Worm (Caenorhabditis elegans) whole organism, young adult: Measurements from ENCODE around the gene cest-13.

ENCODE experiments used
- B0035.1 ChIP-seq: sonication (generic microtip); optimal IDR thresholded peaks from 2 replicates; lab custom pipeline; 2016; ENCODE audit warnings: missing genetic modification characterization, mild to moderate bottlenecking, missing compliant biosample characterization, missing genotype, missing genetic modification reagents
- B0261.1 ChIP-seq: sonication (generic microtip); optimal IDR thresholded peaks from 2 replicates; lab custom pipeline; 2016; ENCODE audit warnings: mild to moderate bottlenecking, missing genetic modification characterization, moderate library complexity, missing compliant biosample characterization
- C06A6.2 ChIP-seq: fragments of 200-800 bp; sonication (Bioruptor generic); conservative IDR thresholded peaks from 2 replicates; pipeline ENCODE4 v1.3.6; 2022; ENCODE audit warnings: missing genetic modification characterization, missing compliant biosample characterization
- C17E4.6 ChIP-seq: fragments of 200-800 bp; sonication (Bioruptor generic); IDR thresholded peaks from 2 replicates; pipeline ENCODE4 v1.3.6; 2022; ENCODE audit warnings: missing genetic modification reagents, missing genetic modification characterization, missing compliant biosample characterization
- F37B4.10 ChIP-seq: fragments of 200-800 bp; sonication (Bioruptor generic); IDR thresholded peaks from 2 replicates; pipeline ENCODE4 v1.3.6; 2022; ENCODE audit warnings: missing genetic modification characterization, missing compliant biosample characterization
- F55B11.4 ChIP-seq: sonication (generic microtip); optimal IDR thresholded peaks from 2 replicates; lab custom pipeline; 2016; ENCODE audit warnings: missing compliant biosample characterization, missing genetic modification characterization, borderline replicate concordance; ENCODE audit not compliant: insufficient read depth
- K12H6.12 ChIP-seq: fragments of 200-800 bp; sonication (Bioruptor generic); optimal IDR thresholded peaks from 2 replicates; lab custom pipeline; 2018; ENCODE audit warnings: mild to moderate bottlenecking, missing genetic modification characterization, missing compliant biosample characterization
- Y53G8AR.9 ChIP-seq: fragments of 200-800 bp; sonication (Bioruptor generic); conservative IDR thresholded peaks from 2 replicates; pipeline ENCODE4 v1.3.6; 2022; ENCODE audit warnings: missing genetic modification reagents, missing genetic modification characterization, missing compliant biosample characterization
- athp-1 ChIP-seq: sonication (generic microtip); optimal IDR thresholded peaks from 2 replicates; lab custom pipeline; 2017; ENCODE audit warnings: mild to moderate bottlenecking, missing genetic modification characterization, missing compliant biosample characterization
- attf-3 ChIP-seq: fragments of 200-800 bp; sonication (Bioruptor generic); conservative IDR thresholded peaks from 2 replicates; pipeline ENCODE4 v1.3.6; 2022; ENCODE audit warnings: missing genetic modification reagents, missing genetic modification characterization, missing compliant biosample characterization
- attf-5 ChIP-seq: fragments of 200-800 bp; sonication (Bioruptor generic); optimal IDR thresholded peaks from 2 replicates; lab custom pipeline; 2018; ENCODE audit warnings: mild to moderate bottlenecking, missing genetic modification characterization, missing compliant biosample characterization
- bed-2 ChIP-seq: fragments of 200-800 bp; sonication (Bioruptor generic); IDR thresholded peaks from 2 replicates; pipeline ENCODE4 v1.3.6; 2022; ENCODE audit warnings: missing genetic modification reagents, missing genetic modification characterization, missing compliant biosample characterization
- ccch-3 ChIP-seq: fragments of 200-800 bp; sonication (Bioruptor generic); optimal IDR thresholded peaks from 2 replicates; lab custom pipeline; 2018; ENCODE audit warnings: mild to moderate bottlenecking, missing genetic modification characterization, missing compliant biosample characterization
- ceh-100 ChIP-seq: fragments of 200-800 bp; sonication (Bioruptor generic); IDR thresholded peaks from 2 replicates; pipeline ENCODE4 v1.3.6; 2022; ENCODE audit warnings: missing genetic modification reagents, missing genetic modification characterization, missing compliant biosample characterization
- ceh-79 ChIP-seq: sonication (generic microtip); optimal IDR thresholded peaks from 2 replicates; lab custom pipeline; 2017; ENCODE audit warnings: mild to moderate bottlenecking, missing genetic modification characterization, missing compliant biosample characterization
- ceh-91 ChIP-seq: fragments of 200-800 bp; sonication (Bioruptor generic); IDR thresholded peaks from 2 replicates; pipeline ENCODE4 v1.3.6; 2022; ENCODE audit warnings: missing genetic modification reagents, missing genetic modification characterization, missing compliant biosample characterization
- dox-1 ChIP-seq: fragments of 200-800 bp; sonication (Bioruptor generic); IDR thresholded peaks from 2 replicates; pipeline ENCODE4 v1.3.6; 2022; ENCODE audit warnings: missing genetic modification reagents, missing genetic modification characterization, missing compliant biosample characterization
- efl-1 ChIP-seq: fragments of 150-350 bp; optimal IDR thresholded peaks from 2 replicates; lab custom pipeline; 2014; ENCODE audit warnings: missing biosample characterization, missing genetic modification reagents, missing genetic modification characterization
- egl-44 ChIP-seq: fragments of 200-800 bp; sonication (Bioruptor generic); IDR thresholded peaks from 2 replicates; pipeline ENCODE4 v1.3.6; 2022; ENCODE audit warnings: missing genetic modification reagents, missing genetic modification characterization, missing compliant biosample characterization
- gei-17 ChIP-seq: fragments of 200-800 bp; sonication (Bioruptor generic); optimal IDR thresholded peaks from 2 replicates; lab custom pipeline; 2018; ENCODE audit warnings: mild to moderate bottlenecking, missing genetic modification characterization, missing compliant biosample characterization
- hlh-12 ChIP-seq: sonication (generic microtip); optimal IDR thresholded peaks from 2 replicates; lab custom pipeline; 2016; ENCODE audit warnings: missing genetic modification characterization, missing compliant biosample characterization
- hmg-20 ChIP-seq: fragments of 200-800 bp; sonication (Bioruptor generic); IDR thresholded peaks from 2 replicates; pipeline ENCODE4 v1.3.6; 2022; ENCODE audit warnings: missing genetic modification reagents, missing genetic modification characterization, missing compliant biosample characterization
- let-607 ChIP-seq, 2 experiments: fragments of 200-800 bp in 1 of 2; sonication (Bioruptor generic) in 1 of 2; sonication (generic microtip) in 1 of 2; optimal IDR thresholded peaks; 2 replicates each; lab custom pipeline; 2016 to 2018; ENCODE audit warnings: mild to moderate bottlenecking in 2 of 2, missing compliant biosample characterization in 2 of 2, missing genetic modification characterization in 2 of 2, moderate library complexity in 2 of 2, missing genotype in 1 of 2
- lin-54 ChIP-seq: fragments of 200-800 bp; sonication (Bioruptor generic); optimal IDR thresholded peaks from 2 replicates; lab custom pipeline; 2018; ENCODE audit warnings: mild to moderate bottlenecking, missing genetic modification characterization, missing compliant biosample characterization
- lsl-1 ChIP-seq: fragments of 200-800 bp; sonication (Bioruptor generic); optimal IDR thresholded peaks from 2 replicates; lab custom pipeline; 2018; ENCODE audit warnings: mild to moderate bottlenecking, missing genetic modification characterization, moderate library complexity, missing compliant biosample characterization
- lsy-27 ChIP-seq: sonication (generic microtip); optimal IDR thresholded peaks from 2 replicates; lab custom pipeline; 2017; ENCODE audit warnings: missing genetic modification characterization, mild to moderate bottlenecking, missing compliant biosample characterization, antibody characterized with exemption, missing genotype, borderline replicate concordance; ENCODE audit not compliant: insufficient read depth
- madf-8 ChIP-seq: fragments of 200-800 bp; sonication (Bioruptor generic); conservative IDR thresholded peaks from 2 replicates; pipeline ENCODE4 v1.3.6; 2022; ENCODE audit warnings: missing genetic modification reagents, missing genetic modification characterization, missing compliant biosample characterization
- mxl-1 ChIP-seq: sonication (generic microtip); optimal IDR thresholded peaks from 2 replicates; lab custom pipeline; 2016; ENCODE audit warnings: missing genetic modification characterization, missing compliant biosample characterization
- nfya-1 ChIP-seq: sonication (generic microtip); optimal IDR thresholded peaks from 2 replicates; lab custom pipeline; 2017; ENCODE audit warnings: antibody characterized with exemption, missing compliant biosample characterization, missing genetic modification characterization, borderline replicate concordance; ENCODE audit not compliant: insufficient read depth
- nfya-2 ChIP-seq: fragments of 200-800 bp; sonication (Bioruptor generic); IDR thresholded peaks from 2 replicates; pipeline ENCODE4 v1.3.6; 2022; ENCODE audit warnings: missing genetic modification reagents, missing genetic modification characterization, missing compliant biosample characterization
- nhr-120 ChIP-seq: fragments of 200-800 bp; sonication (Bioruptor generic); IDR thresholded peaks from 2 replicates; pipeline ENCODE4 v1.3.6; 2022; ENCODE audit warnings: missing genetic modification characterization, missing compliant biosample characterization
- nhr-90 ChIP-seq: sonication (generic microtip); optimal IDR thresholded peaks from 2 replicates; lab custom pipeline; 2016; ENCODE audit warnings: missing genotype, mild to moderate bottlenecking, missing genetic modification characterization, missing compliant biosample characterization
- pha-4 ChIP-seq: fragments of 150-350 bp; sonication (generic microtip); optimal IDR thresholded peaks from 2 replicates; lab custom pipeline; 2014; ENCODE audit warnings: missing biosample characterization, missing genetic modification reagents, missing genetic modification characterization
- rcor-1 ChIP-seq: fragments of 200-800 bp; sonication (Bioruptor generic); IDR thresholded peaks from 2 replicates; pipeline ENCODE4 v1.3.6; 2022; ENCODE audit warnings: missing genetic modification reagents, missing genetic modification characterization, missing compliant biosample characterization
- repo-1 ChIP-seq: sonication (generic microtip); optimal IDR thresholded peaks from 2 replicates; lab custom pipeline; 2017; ENCODE audit warnings: mild to moderate bottlenecking, missing genetic modification characterization, missing compliant biosample characterization
- rpc-1 ChIP-seq, 2 experiments: fragments of 150-350 bp in 1 of 2; sonication (generic microtip) in 1 of 2; optimal IDR thresholded peaks; 2 replicates each; lab custom pipeline; 2014 to 2018; ENCODE audit warnings: missing biosample characterization in 1 of 2, missing genetic modification characterization in 1 of 2, missing genetic modification reagents in 1 of 2, missing genotype in 1 of 2
- sdz-38 ChIP-seq: sonication (generic microtip); optimal IDR thresholded peaks from 2 replicates; lab custom pipeline; 2016; ENCODE audit warnings: missing genotype, missing genetic modification characterization, missing compliant biosample characterization
- sea-2 ChIP-seq: fragments of 200-800 bp; sonication (Bioruptor generic); IDR thresholded peaks from 2 replicates; pipeline ENCODE4 v1.3.6; 2022; ENCODE audit warnings: missing genetic modification characterization, missing compliant biosample characterization
- snpc-4 ChIP-seq, 5 experiments: fragments of 150-350 bp in 1 of 5; sonication (generic microtip) in 4 of 5; optimal IDR thresholded peaks; 2 replicates each; lab custom pipeline; 2014 to 2018; ENCODE audit warnings: missing genetic modification characterization in 5 of 5, missing biosample characterization in 3 of 5, antibody characterized with exemption in 2 of 5, mild to moderate bottlenecking in 2 of 5, missing compliant biosample characterization in 2 of 5, missing genotype in 2 of 5, moderate library complexity in 2 of 5, missing genetic modification reagents in 1 of 5
- tbp1 ChIP-seq: fragments of 200-800 bp; sonication (Bioruptor generic); optimal IDR thresholded peaks from 2 replicates; lab custom pipeline; 2018; ENCODE audit warnings: mild to moderate bottlenecking, missing genetic modification characterization, missing compliant biosample characterization
- tlf-1 ChIP-seq: fragments of 200-800 bp; sonication (Bioruptor generic); optimal IDR thresholded peaks from 2 replicates; lab custom pipeline; 2018; ENCODE audit warnings: mild to moderate bottlenecking, missing genetic modification characterization, missing compliant biosample characterization
- unc-62 ChIP-seq: fragments of 150-350 bp; optimal IDR thresholded peaks from 2 replicates; lab custom pipeline; 2014; ENCODE audit warnings: missing biosample characterization, missing genetic modification reagents, missing genetic modification characterization
- ztf-22 ChIP-seq: fragments of 200-800 bp; sonication (Bioruptor generic); optimal IDR thresholded peaks from 2 replicates; lab custom pipeline; 2018; ENCODE audit warnings: mild to moderate bottlenecking, missing genetic modification characterization, moderate library complexity, missing compliant biosample characterization
- ztf-28 ChIP-seq: fragments of 200-800 bp; sonication (Bioruptor generic); IDR thresholded peaks from 2 replicates; pipeline ENCODE4 v1.3.6; 2022; ENCODE audit warnings: missing genetic modification reagents, missing genetic modification characterization, missing compliant biosample characterization
- ztf-6 ChIP-seq: fragments of 200-800 bp; sonication (Bioruptor generic); IDR thresholded peaks from 2 replicates; pipeline ENCODE4 v1.3.6; 2022; ENCODE audit warnings: missing genetic modification reagents, missing genetic modification characterization, missing compliant biosample characterization

The cest-13 gene

ce11 chrX:13781445-13782073 is 21.5 kb downstream of the cest-13 start (continued):
- TF ChIP-seq Y53G8AR.9 (no peak), unc-62 (no peak), bed-2 (GFP tag; lab: Robert Waterston, UW) (no peak), attf-5 (GFP tag; lab: Kevin White, UChicago) (no peak), sdz-38 (tag; lab: Kevin White, UChicago) (no peak), ztf-6 (GFP tag; lab: Robert Waterston, UW) (no peak), F55B11.4 (tag; lab: Kevin White, UChicago) (no peak), tbp1 (GFP tag; lab: Kevin White, UChicago) (peak; percentile 91), B0035.1 (tag; lab: Kevin White, UChicago) (no peak), lin-54 (GFP tag; lab: Kevin White, UChicago) (peak; percentile 34), nhr-120 (0 out of 2 replicates have a peak, but pooled peaks have one; percentile 64), C06A6.2 (GFP tag; lab: Robert Waterston, UW) (0 out of 2 replicates have a peak, but pooled peaks have one; percentile 37), gei-17 (no peak), let-607 (tag; optimal IDR thresholded peaks at IDR 0.05; lab: Kevin White, UChicago) (peak; percentile 51 to 53), rcor-1 (GFP tag; lab: Robert Waterston, UW) (peak; percentile 48; the same call in 1 of the 2 replicates), ceh-100 (GFP tag; lab: Robert Waterston, UW) (peak; percentile 60; the same call in 1 of the 2 replicates), efl-1 (GFP tag; lab: Kevin White, UChicago) (no peak)

ce11 chrX:13782074-13782462 is 22.0 kb downstream of the cest-13 start:
- TF ChIP-seq hlh-12 (tag; lab: Kevin White, UChicago) (no peak), hmg-20 (GFP tag; lab: Robert Waterston, UW) (no peak), dox-1 (GFP tag; lab: Robert Waterston, UW) (peak; percentile 68; the same call in 1 of the 2 replicates), rpc-1 (optimal IDR thresholded peaks at IDR 0.05; lab: Kevin White, UChicago) (peak; percentile 74), rpc-1 (tag; optimal IDR thresholded peaks at IDR 0.05; lab: Kevin White, UChicago) (peak; percentile 75), tlf-1 (no peak), egl-44 (GFP tag; lab: Robert Waterston, UW) (no peak), nfya-2 (GFP tag; lab: Robert Waterston, UW) (no peak), sea-2 (GFP tag; lab: Robert Waterston, UW) (no peak), sdz-38 (tag; lab: Kevin White, UChicago) (no peak), ceh-91 (GFP tag; lab: Robert Waterston, UW) (no peak), lsy-27 (tag; lab: Kevin White, UChicago) (no peak), ztf-22 (GFP tag; lab: Kevin White, UChicago) (no peak), ceh-100 (GFP tag; lab: Robert Waterston, UW) (no peak; the same call in 1 of the 2 replicates), athp-1 (peak; percentile 9), nhr-90 (tag; lab: Kevin White, UChicago) (peak; percentile 21), pha-4 (tag; lab: Kevin White, UChicago) (no peak), lsl-1 (no peak), repo-1 (tag; lab: Kevin White, UChicago) (no peak), lin-54 (GFP tag; lab: Kevin White, UChicago) (no peak), rcor-1 (GFP tag; lab: Robert Waterston, UW) (0 out of 2 replicates have a peak, but pooled peaks have one; percentile 31), nfya-1 (tag; lab: Kevin White, UChicago) (no peak), attf-3 (GFP tag; lab: Robert Waterston, UW) (no peak), ceh-79 (tag; lab: Kevin White, UChicago) (no peak), C17E4.6 (GFP tag; lab: Robert Waterston, UW) (no peak), snpc-4 (GFP tag; optimal IDR thresholded peaks at IDR 0.05; lab: Kevin White, UChicago) (peak; percentile 3), snpc-4 (tag; optimal IDR thresholded peaks at IDR 0.05; lab: Kevin White, UChicago) (no peak), madf-8 (GFP tag; lab: Robert Waterston, UW) (no peak), mxl-1 (tag; lab: Kevin White, UChicago) (no peak), B0261.1 (tag; lab: Kevin White, UChicago) (peak; percentile 65), F37B4.10 (GFP tag; lab: Robert Waterston, UW) (no peak), ccch-3 (GFP tag; lab: Kevin White, UChicago) (no peak), K12H6.12 (tag; lab: Kevin White, UChicago) (no peak), ztf-28 (no peak)
